Worm (Caenorhabditis elegans) whole organism, L3 larva: ENCODE results near the gene C05D12.2.
A peak's percentile ranks its signal among the peaks of the same experiment; 100 is the strongest.

ENCODE experiments used
- R02D3.7 ChIP-seq: fragments of 150-350 bp; optimal IDR thresholded peaks from 2 replicates; lab custom pipeline; 2014; ENCODE audit warnings: missing biosample characterization, missing genetic modification characterization
- ZK546.5 ChIP-seq: sonication (generic microtip); optimal IDR thresholded peaks from 2 replicates; lab custom pipeline; 2017; ENCODE audit warnings: missing biosample characterization, missing genetic modification characterization
- aly-2 ChIP-seq: fragments of 150-350 bp; optimal IDR thresholded peaks from 2 replicates; lab custom pipeline; 2014; ENCODE audit warnings: missing biosample characterization, missing genetic modification characterization
- ama-1 ChIP-seq: fragments of 150-350 bp; optimal IDR thresholded peaks from 2 replicates; lab custom pipeline; 2018
- ceh-28 ChIP-seq: fragments of 150-350 bp; optimal IDR thresholded peaks from 2 replicates; lab custom pipeline; 2014; ENCODE audit warnings: missing biosample characterization, missing genetic modification reagents, missing genetic modification characterization
- ceh-82 ChIP-seq: fragments of 150-350 bp; optimal IDR thresholded peaks from 2 replicates; lab custom pipeline; 2014; ENCODE audit warnings: missing biosample characterization, missing genetic modification characterization
- ceh-9 ChIP-seq: sonication (generic microtip); optimal IDR thresholded peaks from 2 replicates; lab custom pipeline; 2018; ENCODE audit warnings: missing biosample characterization, missing genetic modification characterization
- elt-1 ChIP-seq: fragments of 150-350 bp; optimal IDR thresholded peaks from 2 replicates; lab custom pipeline; 2014; ENCODE audit warnings: missing biosample characterization, missing genetic modification characterization
- elt-2 ChIP-seq: sonication (generic microtip); optimal IDR thresholded peaks from 2 replicates; lab custom pipeline; 2016; ENCODE audit warnings: missing genetic modification reagents, mild to moderate bottlenecking, missing genetic modification characterization, missing compliant biosample characterization
- eor-1 ChIP-seq, 2 experiments: fragments of 150-350 bp; optimal IDR thresholded peaks; 2 replicates each; lab custom pipeline; 2014 to 2018; ENCODE audit warnings: missing biosample characterization in 2 of 2, missing genetic modification characterization in 2 of 2
- fkh-10 ChIP-seq: sonication (generic microtip); optimal IDR thresholded peaks from 2 replicates; lab custom pipeline; 2017; ENCODE audit warnings: missing biosample characterization, missing genetic modification reagents, missing genetic modification characterization
- fkh-2 ChIP-seq: fragments of 150-350 bp; optimal IDR thresholded peaks from 2 replicates; lab custom pipeline; 2014; ENCODE audit warnings: missing biosample characterization, missing genetic modification reagents, missing genetic modification characterization
- jun-1 ChIP-seq: fragments of 150-350 bp; optimal IDR thresholded peaks from 2 replicates; lab custom pipeline; 2014; ENCODE audit warnings: missing biosample characterization, missing genetic modification reagents, missing genetic modification characterization
- lin-15B ChIP-seq: fragments of 150-350 bp; optimal IDR thresholded peaks from 2 replicates; lab custom pipeline; 2014; ENCODE audit warnings: missing biosample characterization, missing genetic modification characterization
- lin-39 ChIP-seq: fragments of 150-350 bp; optimal IDR thresholded peaks from 2 replicates; lab custom pipeline; 2018; ENCODE audit warnings: missing biosample characterization, missing genetic modification reagents, missing genetic modification characterization
- lsy-12 ChIP-seq: sonication (generic microtip); optimal IDR thresholded peaks from 2 replicates; lab custom pipeline; 2016; ENCODE audit warnings: mild to moderate bottlenecking, missing genetic modification characterization, missing compliant biosample characterization
- mdl-1 ChIP-seq: fragments of 150-350 bp; optimal IDR thresholded peaks from 2 replicates; lab custom pipeline; 2014; ENCODE audit warnings: missing biosample characterization, missing genetic modification characterization
- mml-1 ChIP-seq: fragments of 150-350 bp; sonication (generic microtip); optimal IDR thresholded peaks from 3 replicates; lab custom pipeline; 2014; ENCODE audit warnings: missing biosample characterization, missing genetic modification characterization
- nfya-1 ChIP-seq: sonication (generic microtip); optimal IDR thresholded peaks from 2 replicates; lab custom pipeline; 2017; ENCODE audit warnings: missing genetic modification characterization, mild to moderate bottlenecking, missing compliant biosample characterization, antibody characterized with exemption, moderate library complexity; ENCODE audit not compliant: insufficient read depth
- nhr-12 ChIP-seq: fragments of 150-350 bp; optimal IDR thresholded peaks from 2 replicates; lab custom pipeline; 2014; ENCODE audit warnings: missing biosample characterization, missing genetic modification characterization
- nhr-23 ChIP-seq: fragments of 150-350 bp; optimal IDR thresholded peaks from 2 replicates; lab custom pipeline; 2014; ENCODE audit warnings: missing biosample characterization, missing genetic modification reagents, missing genetic modification characterization
- nhr-25 ChIP-seq: sonication (generic microtip); optimal IDR thresholded peaks from 2 replicates; lab custom pipeline; 2017; ENCODE audit warnings: missing biosample characterization, missing genetic modification characterization
- nhr-28 ChIP-seq: fragments of 150-350 bp; optimal IDR thresholded peaks from 2 replicates; lab custom pipeline; 2014; ENCODE audit warnings: missing biosample characterization, missing genetic modification characterization
- nhr-43 ChIP-seq: sonication (generic microtip); optimal IDR thresholded peaks from 2 replicates; lab custom pipeline; 2016; ENCODE audit warnings: mild to moderate bottlenecking, missing genetic modification characterization, missing compliant biosample characterization; ENCODE audit not compliant: poor library complexity, severe bottlenecking
- nhr-76 ChIP-seq: fragments of 150-350 bp; sonication (generic microtip); optimal IDR thresholded peaks from 5 replicates; lab custom pipeline; 2014; ENCODE audit warnings: missing biosample characterization, missing genetic modification characterization
- nhr-77 ChIP-seq: fragments of 150-350 bp; optimal IDR thresholded peaks from 2 replicates; lab custom pipeline; 2014; ENCODE audit warnings: missing biosample characterization, missing genetic modification characterization
- pqm-1 ChIP-seq: fragments of 150-350 bp; optimal IDR thresholded peaks from 2 replicates; lab custom pipeline; 2017; ENCODE audit warnings: missing biosample characterization, missing genetic modification characterization, inconsistent platforms
- snpc-4 ChIP-seq: fragments of 150-350 bp; optimal IDR thresholded peaks from 2 replicates; lab custom pipeline; 2014; ENCODE audit warnings: missing biosample characterization, missing genetic modification characterization
- tbx-2 ChIP-seq: sonication (generic microtip); optimal IDR thresholded peaks from 2 replicates; lab custom pipeline; 2016; ENCODE audit warnings: mild to moderate bottlenecking, missing genetic modification characterization, missing compliant biosample characterization
- unc-39 ChIP-seq: sonication (generic microtip); optimal IDR thresholded peaks from 4 replicates; lab custom pipeline; 2017; ENCODE audit warnings: missing biosample characterization, missing genetic modification characterization
- zag-1 ChIP-seq: fragments of 150-350 bp; optimal IDR thresholded peaks from 2 replicates; lab custom pipeline; 2014; ENCODE audit warnings: missing biosample characterization, missing genetic modification characterization
- ztf-11 ChIP-seq: fragments of 150-350 bp; optimal IDR thresholded peaks from 2 replicates; lab custom pipeline; 2014; ENCODE audit warnings: missing biosample characterization, missing genetic modification characterization
- ztf-4 ChIP-seq: fragments of 150-350 bp; optimal IDR thresholded peaks from 2 replicates; lab custom pipeline; 2014; ENCODE audit warnings: missing biosample characterization, missing genetic modification characterization

C05D12.2 gene

DNA sequence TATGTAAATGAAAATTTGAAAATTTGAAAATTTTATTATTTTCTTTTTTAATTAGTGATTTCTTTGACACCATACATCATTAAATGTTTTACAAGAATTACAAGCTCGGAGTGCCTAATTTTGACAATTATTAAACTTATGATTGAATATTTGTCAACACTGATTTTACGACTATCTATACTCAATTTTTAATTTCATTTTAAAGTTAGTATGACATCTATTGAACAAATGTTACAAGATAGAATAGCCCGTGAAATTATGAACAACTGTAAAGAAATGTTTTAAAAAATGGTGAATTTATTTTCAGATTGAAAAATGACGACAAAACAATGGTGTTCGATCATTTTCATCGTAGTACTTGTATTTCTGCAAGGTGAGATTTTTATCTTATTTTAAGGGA, at the start of gene C05D12.2:
Gene C05D12.2 (plus strand): TSS at position 301 of the 400 bp plus-strand sequence.
- TF ChIP-seq nhr-77 (no peak), ZK546.5 (tag; lab: Kevin White, UChicago) (no peak), jun-1 (tag; lab: Kevin White, UChicago) (no peak), aly-2 (no peak), lin-39 (tag; lab: Kevin White, UChicago) (no peak), fkh-10 (GFP tag; lab: Kevin White, UChicago) (no peak), R02D3.7 (tag; lab: Kevin White, UChicago) (no peak), elt-1 (tag; lab: Kevin White, UChicago) (no peak)
- TF ChIP-seq, all 47 proteins: peak for 0

DNA sequence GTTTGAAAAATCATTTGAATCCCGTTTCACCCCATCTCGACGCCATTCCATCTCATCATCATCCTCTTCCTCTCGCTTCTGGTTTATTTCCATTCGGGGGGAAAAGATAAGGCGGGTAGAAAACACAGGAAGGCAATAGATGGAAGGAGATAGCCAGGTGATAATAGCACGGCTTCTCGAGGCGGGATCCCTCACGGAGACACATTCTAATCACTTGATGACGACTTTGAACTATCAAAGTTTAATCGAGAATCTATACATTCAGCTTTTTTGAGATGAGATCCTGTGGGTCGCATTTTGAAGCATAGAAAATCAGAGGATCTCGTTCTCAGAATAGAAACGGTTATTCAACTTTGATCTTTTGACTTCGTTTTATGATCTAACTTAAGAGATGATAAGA, 46.1 kb upstream of the C05D12.2 start, which contains the start of gene C33B4.2:
Gene C33B4.2 (minus strand): TSS at position 165 of the 400 bp plus-strand sequence.
- TF ChIP-seq eor-1 (tag; optimal IDR thresholded peaks at IDR 0.05; lab: Kevin White, UChicago) (no peak), nhr-43 (peak; percentile 84), mdl-1 (tag; lab: Kevin White, UChicago) (no peak)

DNA sequence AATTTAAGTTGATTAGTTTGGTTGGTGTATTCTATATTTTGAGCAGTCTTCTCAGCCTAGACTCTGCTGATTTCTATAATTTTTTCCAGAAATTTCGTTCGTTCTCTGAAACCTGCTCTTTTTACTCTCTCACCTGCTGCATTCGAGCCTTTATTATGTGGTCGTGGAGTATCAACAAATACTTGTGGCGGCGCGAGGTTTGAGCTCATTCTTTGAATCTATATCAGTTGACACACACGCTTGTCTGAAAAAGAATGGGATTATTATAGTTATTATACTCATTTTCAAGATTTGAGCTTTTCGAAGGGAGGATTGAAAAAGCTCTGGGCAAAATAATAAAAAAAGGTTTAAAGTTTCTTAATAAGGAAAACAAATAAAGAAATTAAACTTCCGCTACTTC, 42.1 kb upstream of the C05D12.2 start:
- no peak for TF ChIP-seq ceh-9 (tag; lab: Kevin White, UChicago)

DNA sequence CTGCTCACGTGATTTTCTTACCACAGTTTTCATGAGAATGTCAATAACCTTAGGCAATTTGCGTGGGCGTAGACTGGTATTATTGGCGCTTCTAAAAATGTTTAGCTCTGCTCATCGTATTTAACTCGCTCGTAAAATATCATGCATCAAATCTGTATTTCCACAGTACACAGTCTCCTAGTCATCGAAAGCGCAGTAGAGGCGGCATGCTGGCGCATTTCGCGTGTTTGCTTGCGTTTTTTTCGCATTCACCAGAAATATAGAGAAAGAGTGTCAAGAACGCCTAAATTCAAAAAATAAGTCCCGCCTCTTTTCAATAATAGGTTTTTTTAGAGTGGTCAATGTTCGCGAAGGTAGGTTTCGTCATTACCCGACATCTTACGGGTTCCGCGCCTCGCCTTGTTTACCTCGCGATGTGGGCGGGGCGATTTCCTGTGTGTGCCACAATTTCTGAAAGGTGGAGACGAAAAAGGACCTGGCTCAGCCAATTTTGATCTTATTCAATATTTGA, 41.4 kb upstream of the C05D12.2 start:
- TF ChIP-seq lin-15B (tag; lab: Kevin White, UChicago) (peak; percentile 61), fkh-2 (tag; lab: Kevin White, UChicago) (no peak), elt-2 (tag; lab: Kevin White, UChicago) (peak; percentile 57), lsy-12 (tag; lab: Kevin White, UChicago) (peak; percentile 74), zag-1 (tag; lab: Kevin White, UChicago) (no peak), ZK546.5 (tag; lab: Kevin White, UChicago) (no peak), ama-1 (lab: Kevin White, UChicago) (peak; percentile 91), pqm-1 (tag; lab: Kevin White, UChicago) (peak; percentile 51), nhr-23 (tag; lab: Kevin White, UChicago) (peak; percentile 45), nhr-76 (tag; lab: Kevin White, UChicago) (no peak), nhr-25 (tag; lab: Kevin White, UChicago) (peak; percentile 4), snpc-4 (tag; lab: Kevin White, UChicago) (peak; percentile 93), nhr-43 (peak; percentile 53), nfya-1 (tag; lab: Kevin White, UChicago) (peak; percentile 52)

DNA sequence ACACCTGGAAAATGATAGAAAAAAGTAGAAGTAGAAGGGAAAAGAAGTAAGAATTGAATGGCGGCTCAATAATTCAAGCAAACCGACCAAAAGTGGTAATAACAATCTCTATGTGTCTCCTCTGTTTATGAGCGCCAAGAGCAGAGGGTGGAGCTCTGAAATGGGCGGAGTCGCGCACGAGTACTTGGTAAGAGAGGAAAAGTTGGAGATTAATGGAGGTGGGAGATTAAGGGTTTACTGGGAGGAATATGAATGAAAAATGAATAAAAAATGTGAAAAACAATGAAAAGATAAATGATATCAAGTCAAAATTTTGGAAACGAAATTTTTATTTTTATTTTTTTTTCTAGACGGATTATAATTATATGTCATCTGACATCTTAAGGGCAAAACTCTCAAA, 40.4 kb upstream of the C05D12.2 start:
- no peak for TF ChIP-seq pqm-1 (tag; lab: Kevin White, UChicago)
- TF ChIP-seq ceh-28 (tag; lab: Kevin White, UChicago): no peak
- TF ChIP-seq nhr-43: no peak

DNA sequence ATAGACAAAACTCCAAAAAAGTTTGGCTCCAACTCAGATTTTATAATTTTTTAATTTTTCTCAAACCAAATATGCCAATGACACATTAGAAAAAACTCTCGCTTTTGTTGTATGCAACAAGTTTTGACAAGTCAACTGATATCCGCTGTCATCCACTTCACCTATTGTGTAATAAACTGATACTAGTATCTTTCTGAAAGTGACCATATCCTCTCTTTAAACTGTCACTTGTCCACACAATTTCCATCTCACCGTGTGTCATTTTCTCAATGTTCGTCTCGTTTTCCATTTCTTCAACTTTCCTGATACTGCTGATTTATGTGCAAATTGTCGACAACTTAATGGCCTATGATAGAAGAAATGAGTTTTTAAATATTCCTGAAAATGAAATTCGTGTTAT, 35.0 kb upstream of the C05D12.2 start, which contains the start of the genes C33B4.5 and C33B4.4:
Gene C33B4.5 (plus strand): TSS at position 270 of the 400 bp plus-strand sequence.
Gene C33B4.4 (minus strand): TSS at position 385 of the 400 bp plus-strand sequence.
- TF ChIP-seq tbx-2: no peak
- no peak for TF ChIP-seq mml-1 (tag; lab: Kevin White, UChicago)
- no peak for TF ChIP-seq unc-39 (tag; lab: Kevin White, UChicago)
- no peak for TF ChIP-seq nfya-1 (tag; lab: Kevin White, UChicago)
- no peak for TF ChIP-seq nhr-28 (tag; lab: Kevin White, UChicago)
- no peak for TF ChIP-seq snpc-4 (tag; lab: Kevin White, UChicago)
- no peak for TF ChIP-seq jun-1 (tag; lab: Kevin White, UChicago)
- TF ChIP-seq ceh-28 (tag; lab: Kevin White, UChicago): no peak
- no peak for TF ChIP-seq pqm-1 (tag; lab: Kevin White, UChicago)
- TF ChIP-seq ceh-82: no peak
- no peak for TF ChIP-seq nhr-12 (tag; lab: Kevin White, UChicago)
- no peak for TF ChIP-seq eor-1 (tag; optimal IDR thresholded peaks at IDR 0.05; lab: Kevin White, UChicago)
- no peak for TF ChIP-seq fkh-10 (GFP tag; lab: Kevin White, UChicago)
- no peak for TF ChIP-seq zag-1 (tag; lab: Kevin White, UChicago)
- TF ChIP-seq aly-2: no peak
- no peak for TF ChIP-seq ztf-4
- no peak for TF ChIP-seq ZK546.5 (tag; lab: Kevin White, UChicago)
- no peak for TF ChIP-seq ztf-11 (tag; lab: Kevin White, UChicago)
